Worm (Caenorhabditis elegans) whole organism, late embryonic: ENCODE results near the gene T28A11.22.

Source experiments
- C38D4.7 ChIP-seq: fragments of 200-800 bp; sonication (Bioruptor generic); optimal IDR thresholded peaks from 2 replicates; lab custom pipeline; 2018; ENCODE audit warnings: mild to moderate bottlenecking, missing genetic modification characterization, moderate library complexity, missing compliant biosample characterization
- F13H6.1 ChIP-seq: sonication (generic microtip); optimal IDR thresholded peaks from 2 replicates; lab custom pipeline; 2016; ENCODE audit warnings: missing genetic modification characterization, missing compliant biosample characterization
- T23F11.4 ChIP-seq: fragments of 200-800 bp; sonication (Bioruptor generic); optimal IDR thresholded peaks from 2 replicates; lab custom pipeline; 2018; ENCODE audit warnings: mild to moderate bottlenecking, missing genetic modification characterization, missing compliant biosample characterization
- Y22D7AL.16 ChIP-seq: sonication (generic microtip); optimal IDR thresholded peaks from 2 replicates; lab custom pipeline; 2016; ENCODE audit warnings: missing genetic modification characterization, missing compliant biosample characterization
- ceh-14 ChIP-seq: sonication (generic microtip); optimal IDR thresholded peaks from 2 replicates; lab custom pipeline; 2016; ENCODE audit warnings: missing genotype, missing genetic modification characterization, missing compliant biosample characterization
- ceh-18 ChIP-seq: sonication (generic microtip); optimal IDR thresholded peaks from 2 replicates; lab custom pipeline; 2016; ENCODE audit warnings: missing genetic modification characterization, missing compliant biosample characterization
- ceh-19 ChIP-seq: fragments of 200-800 bp; sonication (Bioruptor generic); optimal IDR thresholded peaks from 2 replicates; lab custom pipeline; 2018; ENCODE audit warnings: mild to moderate bottlenecking, missing genetic modification characterization, missing compliant biosample characterization
- ceh-22 ChIP-seq: sonication (generic microtip); optimal IDR thresholded peaks from 2 replicates; lab custom pipeline; 2017; ENCODE audit warnings: missing biosample characterization, missing genetic modification characterization
- ceh-30 ChIP-seq: fragments of 150-350 bp; optimal IDR thresholded peaks from 2 replicates; lab custom pipeline; 2014; ENCODE audit warnings: missing biosample characterization, missing genetic modification characterization
- ceh-31 ChIP-seq: sonication (generic microtip); optimal IDR thresholded peaks from 2 replicates; lab custom pipeline; 2016; ENCODE audit warnings: missing genetic modification characterization, missing compliant biosample characterization
- ceh-34 ChIP-seq: sonication (generic microtip); optimal IDR thresholded peaks from 2 replicates; lab custom pipeline; 2016; ENCODE audit warnings: mild to moderate bottlenecking, missing genetic modification characterization, missing compliant biosample characterization
- ceh-45 ChIP-seq: fragments of 200-800 bp; sonication (Bioruptor generic); IDR thresholded peaks from 2 replicates; pipeline ENCODE4 v1.3.6; 2022; ENCODE audit warnings: missing genetic modification reagents, missing genetic modification characterization, missing compliant biosample characterization
- ceh-6 ChIP-seq: fragments of 200-800 bp; sonication (Bioruptor generic); optimal IDR thresholded peaks from 2 replicates; lab custom pipeline; 2018; ENCODE audit warnings: mild to moderate bottlenecking, missing genetic modification characterization, missing compliant biosample characterization
- ceh-9 ChIP-seq: sonication (generic microtip); optimal IDR thresholded peaks from 2 replicates; lab custom pipeline; 2016; ENCODE audit warnings: mild to moderate bottlenecking, missing genetic modification characterization, inconsistent platforms, missing compliant biosample characterization
- dmd-4 ChIP-seq: sonication (generic microtip); optimal IDR thresholded peaks from 2 replicates; lab custom pipeline; 2016; ENCODE audit warnings: borderline replicate concordance, missing genetic modification characterization, missing compliant biosample characterization
- dve-1 ChIP-seq: sonication (generic microtip); optimal IDR thresholded peaks from 2 replicates; lab custom pipeline; 2017; ENCODE audit warnings: antibody characterized with exemption, mild to moderate bottlenecking, missing genetic modification characterization, missing compliant biosample characterization
- elt-2 ChIP-seq: sonication (generic microtip); optimal IDR thresholded peaks from 2 replicates; lab custom pipeline; 2016; ENCODE audit warnings: missing genetic modification reagents, missing genetic modification characterization, missing compliant biosample characterization
- elt-4 ChIP-seq: sonication (generic microtip); optimal IDR thresholded peaks from 2 replicates; lab custom pipeline; 2016; ENCODE audit warnings: missing genetic modification characterization, missing compliant biosample characterization
- eyg-1 ChIP-seq: sonication (generic microtip); optimal IDR thresholded peaks from 2 replicates; lab custom pipeline; 2016; ENCODE audit warnings: missing genotype, missing genetic modification characterization, missing compliant biosample characterization
- fax-1 ChIP-seq: sonication (generic microtip); optimal IDR thresholded peaks from 2 replicates; lab custom pipeline; 2016; ENCODE audit warnings: missing genotype, missing genetic modification characterization, missing compliant biosample characterization
- fkh-6 ChIP-seq: sonication (generic microtip); optimal IDR thresholded peaks from 2 replicates; lab custom pipeline; 2016; ENCODE audit warnings: missing genetic modification characterization, missing compliant biosample characterization
- gmeb-2 ChIP-seq: sonication (generic microtip); optimal IDR thresholded peaks from 2 replicates; lab custom pipeline; 2016; ENCODE audit warnings: missing genetic modification characterization, inconsistent platforms, missing compliant biosample characterization
- hlh-15 ChIP-seq: sonication (generic microtip); optimal IDR thresholded peaks from 2 replicates; lab custom pipeline; 2016; ENCODE audit warnings: missing genetic modification characterization, missing compliant biosample characterization
- hlh-30 ChIP-seq: sonication (generic microtip); optimal IDR thresholded peaks from 2 replicates; lab custom pipeline; 2017; ENCODE audit warnings: antibody characterized with exemption, missing genetic modification characterization, missing compliant biosample characterization; ENCODE audit not compliant: insufficient read depth
- hlh-8 ChIP-seq: sonication (generic microtip); optimal IDR thresholded peaks from 2 replicates; lab custom pipeline; 2016; ENCODE audit warnings: missing genotype, missing genetic modification characterization, missing compliant biosample characterization
- lim-6 ChIP-seq: sonication (generic microtip); optimal IDR thresholded peaks from 2 replicates; lab custom pipeline; 2016; ENCODE audit warnings: missing genetic modification characterization, missing compliant biosample characterization
- madf-2 ChIP-seq: sonication (generic microtip); optimal IDR thresholded peaks from 2 replicates; lab custom pipeline; 2017; ENCODE audit warnings: missing genetic modification characterization, missing compliant biosample characterization
- nfya-1 ChIP-seq: sonication (generic microtip); optimal IDR thresholded peaks from 2 replicates; lab custom pipeline; 2017; ENCODE audit warnings: missing genetic modification characterization, mild to moderate bottlenecking, missing compliant biosample characterization, antibody characterized with exemption, moderate library complexity
- nhr-11 ChIP-seq: fragments of 150-350 bp; optimal IDR thresholded peaks from 2 replicates; lab custom pipeline; 2014; ENCODE audit warnings: missing biosample characterization, missing genetic modification characterization
- npax-4 ChIP-seq: sonication (generic microtip); optimal IDR thresholded peaks from 2 replicates; lab custom pipeline; 2016; ENCODE audit warnings: missing genetic modification characterization, missing compliant biosample characterization
- odd-2 ChIP-seq: sonication (generic microtip); optimal IDR thresholded peaks from 2 replicates; lab custom pipeline; 2017; ENCODE audit warnings: antibody characterized with exemption, mild to moderate bottlenecking, missing genetic modification characterization, missing compliant biosample characterization
- pat-9 ChIP-seq: fragments of 200-800 bp; sonication (Bioruptor generic); optimal IDR thresholded peaks from 2 replicates; lab custom pipeline; 2018; ENCODE audit warnings: mild to moderate bottlenecking, missing genetic modification characterization, moderate library complexity, missing compliant biosample characterization
- pqm-1 ChIP-seq: sonication (generic microtip); optimal IDR thresholded peaks from 2 replicates; lab custom pipeline; 2016; ENCODE audit warnings: missing genetic modification characterization, missing compliant biosample characterization
- pros-1 ChIP-seq: fragments of 150-350 bp; optimal IDR thresholded peaks from 2 replicates; lab custom pipeline; 2014; ENCODE audit warnings: missing biosample characterization, missing genetic modification reagents, missing genetic modification characterization
- ref-2 ChIP-seq: sonication (generic microtip); optimal IDR thresholded peaks from 2 replicates; lab custom pipeline; 2016; ENCODE audit warnings: missing genetic modification characterization, missing compliant biosample characterization
- sox-2 ChIP-seq: fragments of 200-800 bp; sonication (Bioruptor generic); IDR thresholded peaks from 2 replicates; pipeline ENCODE4 v1.3.6; 2022; ENCODE audit warnings: missing genetic modification reagents, missing genetic modification characterization, missing compliant biosample characterization
- sox-4 ChIP-seq: sonication (generic microtip); optimal IDR thresholded peaks from 2 replicates; lab custom pipeline; 2017; ENCODE audit warnings: mild to moderate bottlenecking, missing genetic modification characterization, inconsistent platforms, missing compliant biosample characterization
- syd-9 ChIP-seq: sonication (generic microtip); optimal IDR thresholded peaks from 2 replicates; lab custom pipeline; 2016; ENCODE audit warnings: mild to moderate bottlenecking, missing genetic modification characterization, moderate library complexity, missing compliant biosample characterization
- tbx-2 ChIP-seq: sonication (generic microtip); optimal IDR thresholded peaks from 2 replicates; lab custom pipeline; 2016; ENCODE audit warnings: missing genetic modification characterization, missing compliant biosample characterization
- tbx-7 ChIP-seq: sonication (generic microtip); optimal IDR thresholded peaks from 2 replicates; lab custom pipeline; 2016; ENCODE audit warnings: missing genotype, missing genetic modification characterization, missing compliant biosample characterization
- unc-3 ChIP-seq, 2 experiments: fragments of 200-800 bp in 1 of 2; sonication (Bioruptor generic) in 1 of 2; sonication (generic microtip) in 1 of 2; conservative IDR thresholded peaks in 1 of 2; optimal IDR thresholded peaks in 1 of 2; 2 replicates each; pipeline versions ENCODE4 v1.3.6 to Lab custom; 2016 to 2022; ENCODE audit warnings: missing compliant biosample characterization in 2 of 2, missing genetic modification characterization in 2 of 2, missing genetic modification reagents in 1 of 2
- unc-42 ChIP-seq: sonication (generic microtip); optimal IDR thresholded peaks from 2 replicates; lab custom pipeline; 2016; ENCODE audit warnings: missing genotype, missing genetic modification characterization, missing compliant biosample characterization
- unc-55 ChIP-seq: sonication (generic microtip); optimal IDR thresholded peaks from 2 replicates; lab custom pipeline; 2017; ENCODE audit warnings: missing biosample characterization, missing genetic modification reagents, missing genetic modification characterization
- unc-86 ChIP-seq: sonication (generic microtip); optimal IDR thresholded peaks from 2 replicates; lab custom pipeline; 2016; ENCODE audit warnings: missing genetic modification characterization, missing compliant biosample characterization
- zip-5 ChIP-seq: sonication (generic microtip); optimal IDR thresholded peaks from 2 replicates; lab custom pipeline; 2016; ENCODE audit warnings: missing genetic modification characterization, missing compliant biosample characterization

The T28A11.22 gene

ce11 chrV:3257277-3257676 is at the start of gene T28A11.22:
TSS of gene T28A11.22 (plus strand) at chrV:3257577.
- no peak for TF ChIP-seq tbx-2 (tag; lab: Kevin White, UChicago)
- no peak for TF ChIP-seq dve-1 (tag; lab: Kevin White, UChicago)
- TF ChIP-seq hlh-8 (tag; lab: Kevin White, UChicago) = no peak
- TF ChIP-seq lim-6 (tag; lab: Kevin White, UChicago) = no peak
- TF ChIP-seq F13H6.1 (tag; lab: Kevin White, UChicago) = no peak
- no peak for TF ChIP-seq hlh-30
- TF ChIP-seq unc-55 (GFP tag; lab: Kevin White, UChicago) = no peak
- no peak for TF ChIP-seq ceh-45 (GFP tag; lab: Robert Waterston, UW)
- TF ChIP-seq elt-2 (tag; lab: Kevin White, UChicago) = no peak
- TF ChIP-seq, all 69 proteins: peak for 0

ce11 chrV:3208940-3209339 is 48.4 kb upstream of the T28A11.22 start:
- no peak for TF ChIP-seq dve-1 (tag; lab: Kevin White, UChicago)
- no peak for TF ChIP-seq ceh-18
- no peak for TF ChIP-seq gmeb-2
- no peak for TF ChIP-seq ceh-22 (tag; lab: Kevin White, UChicago)
- no peak for TF ChIP-seq sox-4 (tag; lab: Kevin White, UChicago)

DNA sequence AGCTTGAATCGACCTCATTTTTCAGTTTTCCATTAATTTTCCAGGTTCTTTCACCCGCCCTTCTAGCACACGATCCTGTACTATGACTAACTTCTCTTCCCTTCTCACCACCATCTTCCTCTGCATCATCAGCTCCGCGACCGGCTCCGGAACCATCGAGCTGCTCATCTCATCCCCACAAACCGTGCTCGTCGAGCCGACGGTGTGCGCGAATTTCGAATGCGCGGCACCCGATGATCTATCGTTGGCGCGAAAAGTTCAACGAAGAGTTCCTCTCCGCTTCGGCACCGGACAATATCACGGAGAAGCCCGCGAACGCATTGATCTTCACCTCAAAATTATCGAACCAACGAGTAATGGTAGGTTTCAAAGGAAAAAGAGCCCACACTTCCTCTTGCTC is 47.2 kb upstream of the T28A11.22 start, which contains the start of gene apx-1:
Gene apx-1 (plus strand): TSS at position 50 of the 400 bp plus-strand sequence.
- TF ChIP-seq ref-2 (tag; lab: Kevin White, UChicago) (no peak), dve-1 (tag; lab: Kevin White, UChicago) (no peak), hlh-8 (tag; lab: Kevin White, UChicago) (no peak), tbx-2 (tag; lab: Kevin White, UChicago) (no peak), elt-4 (no peak), fkh-6 (tag; lab: Kevin White, UChicago) (no peak), nfya-1 (tag; lab: Kevin White, UChicago) (no peak), ceh-18 (no peak), ceh-14 (tag; lab: Kevin White, UChicago) (no peak), zip-5 (no peak), ceh-45 (GFP tag; lab: Robert Waterston, UW) (no peak), ceh-30 (tag; lab: Kevin White, UChicago) (no peak), odd-2 (tag; lab: Kevin White, UChicago) (no peak)

- TF ChIP-seq eyg-1 (no peak), pat-9 (tag; lab: Kevin White, UChicago) (no peak), sox-2 (GFP tag; lab: Robert Waterston, UW) (no peak), unc-86 (tag; lab: Kevin White, UChicago) (no peak), ceh-14 (tag; lab: Kevin White, UChicago) (peak; percentile 25), sox-4 (tag; lab: Kevin White, UChicago) (no peak), C38D4.7 (peak; percentile 26), Y22D7AL.16 (tag; lab: Kevin White, UChicago) (no peak), nhr-11 (tag; lab: Kevin White, UChicago) (no peak), madf-2 (tag; lab: Kevin White, UChicago) (no peak), dmd-4 (tag; lab: Kevin White, UChicago) (no peak), unc-3 (GFP tag; conservative IDR thresholded peaks at IDR 0.05; lab: Robert Waterston, UW) (no peak), unc-3 (tag; optimal IDR thresholded peaks at IDR 0.05; lab: Kevin White, UChicago) (no peak), pros-1 (no peak), ref-2 (tag; lab: Kevin White, UChicago) (peak; percentile 60), hlh-15 (tag; lab: Kevin White, UChicago) (no peak), ceh-9 (tag; lab: Kevin White, UChicago) (no peak), unc-55 (GFP tag; lab: Kevin White, UChicago) (no peak), lim-6 (tag; lab: Kevin White, UChicago) (peak; percentile 29), ceh-31 (tag; lab: Kevin White, UChicago) (peak; percentile 76), unc-42 (tag; lab: Kevin White, UChicago) (no peak), fax-1 (tag; lab: Kevin White, UChicago) (no peak), elt-2 (tag; lab: Kevin White, UChicago) (peak; percentile 5), syd-9 (tag; lab: Kevin White, UChicago) (no peak), zip-5 (peak; percentile 64), pqm-1 (tag; lab: Kevin White, UChicago) (no peak), ceh-19 (GFP tag; lab: Kevin White, UChicago) (no peak), ceh-34 (tag; lab: Kevin White, UChicago) (no peak), T23F11.4 (GFP tag; lab: Kevin White, UChicago) (no peak), ceh-6 (GFP tag; lab: Kevin White, UChicago) (no peak), ceh-18 (no peak), fkh-6 (tag; lab: Kevin White, UChicago) (peak; percentile 27), tbx-7 (peak; percentile 28), npax-4 (tag; lab: Kevin White, UChicago) (no peak)
These were observed 38.8 kb upstream of the T28A11.22 start for ce11 chrV:3218604-3219003.
